Worm (Caenorhabditis elegans) whole organism, L4/young adult: ENCODE results near the gene W10G11.3.
A peak's percentile ranks its signal among the peaks of the same experiment; 100 is the strongest.

Source experiments
- W03F9.2 ChIP-seq: fragments of 150-350 bp; optimal IDR thresholded peaks from 2 replicates; lab custom pipeline; 2014; ENCODE audit warnings: missing biosample characterization, missing genetic modification characterization
- dao-5 ChIP-seq: sonication (generic microtip); optimal IDR thresholded peaks from 2 replicates; lab custom pipeline; 2016; ENCODE audit warnings: missing genotype, missing genetic modification characterization, moderate library complexity, missing compliant biosample characterization
- him-1 ChIP-seq: sonication (generic microtip); optimal IDR thresholded peaks from 2 replicates; lab custom pipeline; 2016; ENCODE audit warnings: missing genotype, missing genetic modification reagents, missing genetic modification characterization, missing compliant biosample characterization

The W10G11.3 gene

ce11 chrII:3561561-3561960 lies 758 bp downstream of the W10G11.3 start, which contains the start of gene W10G11.2:
Gene W10G11.2, minus strand, starts transcription at chrII:3561661.
- TF ChIP-seq him-1 (tag; lab: Kevin White, UChicago) = no peak
- TF ChIP-seq W03F9.2 (tag; lab: Kevin White, UChicago) = no peak
- TF ChIP-seq dao-5 (tag; lab: Kevin White, UChicago) = no peak

DNA sequence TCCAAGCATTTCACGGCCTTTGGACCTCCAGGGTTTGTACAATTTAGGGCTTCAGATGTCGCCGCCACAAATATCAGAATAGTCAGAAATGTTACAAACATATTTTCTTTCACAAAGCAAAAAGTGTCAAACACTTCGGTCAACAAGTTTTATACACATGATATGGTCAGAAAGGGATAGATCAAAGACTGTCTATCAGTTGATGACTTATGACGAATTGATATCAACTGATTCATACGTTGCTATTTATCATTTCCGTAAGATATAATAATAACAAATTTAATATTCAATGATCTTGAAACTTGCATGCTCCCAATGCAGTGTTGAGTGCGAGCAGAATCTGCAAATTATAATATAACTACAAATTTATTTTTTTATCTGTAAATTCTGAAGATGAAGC lies 1.7 kb downstream of the W10G11.3 start, which contains the start of gene W10G11.1:
Gene W10G11.1 (minus strand): TSS at position 101 of the 400 bp plus-strand sequence.
- no peak for TF ChIP-seq W03F9.2 (tag; lab: Kevin White, UChicago)
- TF ChIP-seq him-1 (tag; lab: Kevin White, UChicago) = no peak
- no peak for TF ChIP-seq dao-5 (tag; lab: Kevin White, UChicago)

ce11 chrII:3557417-3557816 lies 4.9 kb downstream of the W10G11.3 start, which contains the start of gene lgc-45:
Gene lgc-45, plus strand, starts transcription at chrII:3557472.
- TF ChIP-seq dao-5 (tag; lab: Kevin White, UChicago) = no peak
- no peak for TF ChIP-seq W03F9.2 (tag; lab: Kevin White, UChicago)
- TF ChIP-seq him-1 (tag; lab: Kevin White, UChicago) = no peak

DNA sequence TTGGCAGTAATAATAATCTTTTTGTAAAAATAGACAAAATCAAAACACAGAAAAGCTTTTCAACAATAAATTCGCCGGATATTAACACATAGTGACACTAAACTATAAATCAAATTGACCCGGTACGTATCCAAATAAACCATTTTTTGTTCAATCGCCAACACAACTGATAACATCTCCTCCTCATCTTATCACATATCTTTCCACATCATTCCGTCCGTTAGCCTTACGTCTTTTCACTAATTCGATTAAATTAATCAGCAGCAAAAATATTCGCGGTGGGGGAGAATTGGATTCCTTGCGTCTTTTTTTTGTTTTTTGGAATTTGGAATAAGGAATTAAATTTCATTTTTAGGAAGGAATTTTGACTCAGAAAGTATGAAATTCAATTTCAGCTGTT lies 5.7 kb downstream of the W10G11.3 start:
- no peak for TF ChIP-seq W03F9.2 (tag; lab: Kevin White, UChicago)
- no peak for TF ChIP-seq him-1 (tag; lab: Kevin White, UChicago)

- TF ChIP-seq W03F9.2 (tag; lab: Kevin White, UChicago) = no peak
- no peak for TF ChIP-seq him-1 (tag; lab: Kevin White, UChicago)
- TF ChIP-seq dao-5 (tag; lab: Kevin White, UChicago) = no peak
Observed at ce11 chrII:3555281-3555680, 7.0 kb downstream of the W10G11.3 start.

ce11 chrII:3554673-3555072 lies 7.6 kb downstream of the W10G11.3 start:
- no peak for TF ChIP-seq him-1 (tag; lab: Kevin White, UChicago)
- no peak for TF ChIP-seq dao-5 (tag; lab: Kevin White, UChicago)
- no peak for TF ChIP-seq W03F9.2 (tag; lab: Kevin White, UChicago)

DNA sequence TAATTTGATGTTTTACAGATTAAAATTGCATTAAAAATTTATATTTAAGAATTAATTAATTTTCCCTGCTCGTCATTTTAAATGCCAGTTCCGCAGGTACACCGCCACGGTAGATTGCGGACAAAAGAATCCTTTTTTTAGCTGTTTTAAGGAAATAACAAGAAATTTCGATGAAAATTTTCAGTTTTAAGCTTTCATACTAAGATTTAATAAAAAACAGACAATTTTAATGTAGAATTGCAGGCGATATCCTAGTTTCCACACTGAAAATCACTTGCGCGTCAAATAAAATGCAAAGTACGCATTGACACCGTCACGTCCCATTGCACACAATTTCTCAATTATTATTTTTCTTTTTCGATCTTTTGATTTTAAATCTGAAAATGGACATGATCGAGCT lies 8.9 kb downstream of the W10G11.3 start, which contains the start of gene dnc-3:
Gene dnc-3 (plus strand): TSS at position 272 of the 400 bp plus-strand sequence.
- TF ChIP-seq him-1 (tag; lab: Kevin White, UChicago) (no peak), W03F9.2 (tag; lab: Kevin White, UChicago) (peak; percentile 41), dao-5 (tag; lab: Kevin White, UChicago) (no peak)

DNA sequence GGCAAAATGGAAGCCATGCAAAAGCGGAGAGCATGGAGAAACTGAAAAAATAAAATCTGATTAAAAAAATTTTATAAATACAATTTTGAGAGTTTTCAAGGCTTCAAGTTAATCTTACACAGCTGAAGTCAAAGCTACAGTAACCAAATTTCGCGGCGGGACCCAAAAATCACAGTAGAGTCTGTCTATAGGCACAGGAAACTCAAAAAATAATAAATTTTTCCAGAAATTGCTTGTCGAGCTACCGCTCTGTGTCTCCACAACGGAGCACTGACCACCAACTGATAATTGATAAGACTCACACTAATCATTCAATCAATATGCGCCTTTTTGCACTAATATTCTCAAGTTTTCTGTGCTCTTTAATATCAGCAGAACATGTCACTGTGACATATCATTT lies 12.0 kb downstream of the W10G11.3 start, which contains the start of gene W10G11.19:
Gene W10G11.19 (plus strand): TSS at position 301 of the 400 bp plus-strand sequence.
- TF ChIP-seq W03F9.2 (tag; lab: Kevin White, UChicago) (no peak), dao-5 (tag; lab: Kevin White, UChicago) (no peak), him-1 (tag; lab: Kevin White, UChicago) (no peak)

DNA sequence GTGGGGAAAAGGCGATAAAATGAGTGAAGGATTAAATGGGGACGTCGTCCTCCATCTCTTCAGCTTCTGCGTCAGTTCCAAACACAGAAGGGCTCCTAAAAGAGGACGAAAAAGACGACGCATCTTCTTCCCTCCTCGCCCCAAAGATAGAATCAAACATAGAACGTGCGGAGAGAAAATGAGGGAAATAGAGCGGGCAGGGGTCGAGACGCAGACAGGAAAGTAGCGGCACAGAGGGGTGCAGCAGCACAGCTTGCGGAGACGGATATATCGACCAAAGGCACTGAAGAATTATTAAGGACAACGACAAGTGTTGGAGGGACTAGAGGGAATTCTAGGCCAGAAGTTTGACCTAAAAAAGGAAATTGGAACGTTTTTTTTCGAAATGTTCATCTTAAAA lies 15.0 kb downstream of the W10G11.3 start:
- no peak for TF ChIP-seq W03F9.2 (tag; lab: Kevin White, UChicago)
- TF ChIP-seq him-1 (tag; lab: Kevin White, UChicago) = peak; percentile 3
- TF ChIP-seq dao-5 (tag; lab: Kevin White, UChicago) = no peak

ce11 chrII:3546381-3546931 lies 15.9 kb downstream of the W10G11.3 start, which contains the start of gene apd-3:
Gene apd-3, minus strand, starts transcription at chrII:3546431.
- no peak for TF ChIP-seq W03F9.2 (tag; lab: Kevin White, UChicago)
- TF ChIP-seq dao-5 (tag; lab: Kevin White, UChicago) = no peak
- no peak for TF ChIP-seq him-1 (tag; lab: Kevin White, UChicago)

ce11 chrII:3540151-3540550 lies 22.2 kb downstream of the W10G11.3 start:
- TF ChIP-seq him-1 (tag; lab: Kevin White, UChicago) (no peak), dao-5 (tag; lab: Kevin White, UChicago) (no peak), W03F9.2 (tag; lab: Kevin White, UChicago) (no peak)

ce11 chrII:3528256-3528655 lies 34.1 kb downstream of the W10G11.3 start, which contains the start of gene ncs-6:
Gene ncs-6, minus strand, starts transcription at chrII:3528516.
- no peak for TF ChIP-seq W03F9.2 (tag; lab: Kevin White, UChicago)
- no peak for TF ChIP-seq him-1 (tag; lab: Kevin White, UChicago)
- no peak for TF ChIP-seq dao-5 (tag; lab: Kevin White, UChicago)

DNA sequence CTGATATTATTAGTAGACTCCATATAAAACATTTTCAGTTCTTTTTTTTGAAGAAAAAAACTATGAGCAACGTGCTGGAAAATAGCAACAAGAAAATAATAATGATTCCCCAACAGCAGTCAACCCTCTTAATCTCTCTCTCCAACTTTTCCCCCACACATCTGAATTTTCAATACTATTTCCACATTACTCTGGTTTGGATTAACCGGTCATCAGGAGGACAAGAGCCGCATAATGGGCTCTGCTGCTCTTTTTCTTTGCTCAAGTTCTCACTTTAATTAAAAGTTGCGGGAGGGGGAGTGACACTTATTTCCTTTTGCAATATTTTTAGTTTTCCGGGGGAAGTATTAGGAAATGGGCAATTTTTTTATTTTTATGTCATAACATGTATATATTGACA lies 34.9 kb downstream of the W10G11.3 start:
- TF ChIP-seq W03F9.2 (tag; lab: Kevin White, UChicago) (no peak), him-1 (tag; lab: Kevin White, UChicago) (no peak), dao-5 (tag; lab: Kevin White, UChicago) (no peak)

ce11 chrII:3524097-3524496 lies 38.2 kb downstream of the W10G11.3 start, which contains the start of gene col-72:
Gene col-72, minus strand, starts transcription at chrII:3524197.
- TF ChIP-seq him-1 (tag; lab: Kevin White, UChicago) (no peak), W03F9.2 (tag; lab: Kevin White, UChicago) (no peak), dao-5 (tag; lab: Kevin White, UChicago) (no peak)
